Worm (Caenorhabditis elegans) whole organism, young adult: Measurements from ENCODE around the gene grd-3.

Source experiments
- B0261.1 ChIP-seq: sonication (generic microtip); optimal IDR thresholded peaks from 2 replicates; lab custom pipeline; 2016; ENCODE audit warnings: mild to moderate bottlenecking, missing genetic modification characterization, moderate library complexity, missing compliant biosample characterization
- B0336.3 ChIP-seq: fragments of 200-800 bp; sonication (Bioruptor generic); IDR thresholded peaks from 2 replicates; pipeline ENCODE4 v1.3.6; 2022; ENCODE audit warnings: missing genetic modification characterization, missing compliant biosample characterization
- D2030.7 ChIP-seq: fragments of 200-800 bp; sonication (Bioruptor generic); IDR thresholded peaks from 2 replicates; pipeline ENCODE4 v1.3.6; 2022; ENCODE audit warnings: missing genetic modification reagents, missing genetic modification characterization, missing compliant biosample characterization
- F22D6.2 ChIP-seq: sonication (generic microtip); optimal IDR thresholded peaks from 2 replicates; lab custom pipeline; 2016; ENCODE audit warnings: mild to moderate bottlenecking, missing genetic modification characterization, missing compliant biosample characterization
- F33H1.4 ChIP-seq: fragments of 200-800 bp; sonication (Bioruptor generic); IDR thresholded peaks from 2 replicates; pipeline ENCODE4 v1.3.6; 2022; ENCODE audit warnings: missing genetic modification reagents, missing genetic modification characterization, missing compliant biosample characterization
- F39B2.1 ChIP-seq: fragments of 200-800 bp; sonication (Bioruptor generic); IDR thresholded peaks from 2 replicates; pipeline ENCODE4 v1.3.6; 2022; ENCODE audit warnings: missing genetic modification reagents, missing genetic modification characterization, missing compliant biosample characterization
- F52B5.7 ChIP-seq: sonication (generic microtip); optimal IDR thresholded peaks from 2 replicates; lab custom pipeline; 2016; ENCODE audit warnings: mild to moderate bottlenecking, missing genetic modification characterization, missing compliant biosample characterization
- F57A8.1 ChIP-seq: fragments of 200-800 bp; sonication (Bioruptor generic); optimal IDR thresholded peaks from 2 replicates; lab custom pipeline; 2018; ENCODE audit warnings: mild to moderate bottlenecking, missing genetic modification characterization, moderate library complexity, missing compliant biosample characterization
- K12H6.12 ChIP-seq: fragments of 200-800 bp; sonication (Bioruptor generic); optimal IDR thresholded peaks from 2 replicates; lab custom pipeline; 2018; ENCODE audit warnings: mild to moderate bottlenecking, missing genetic modification characterization, missing compliant biosample characterization
- T26A5.8 ChIP-seq: sonication (generic microtip); optimal IDR thresholded peaks from 2 replicates; lab custom pipeline; 2016; ENCODE audit warnings: missing genetic modification characterization, missing compliant biosample characterization
- Y56A3A.18 ChIP-seq: fragments of 200-800 bp; sonication (Bioruptor generic); IDR thresholded peaks from 2 replicates; pipeline ENCODE4 v1.3.6; 2022; ENCODE audit warnings: missing genetic modification reagents, missing genetic modification characterization, missing compliant biosample characterization
- aptf-2 ChIP-seq: fragments of 200-800 bp; sonication (Bioruptor generic); conservative IDR thresholded peaks from 2 replicates; pipeline ENCODE4 v1.3.6; 2022; ENCODE audit warnings: missing genetic modification reagents, missing genetic modification characterization, missing compliant biosample characterization
- bed-2 ChIP-seq: fragments of 200-800 bp; sonication (Bioruptor generic); IDR thresholded peaks from 2 replicates; pipeline ENCODE4 v1.3.6; 2022; ENCODE audit warnings: missing genetic modification reagents, missing genetic modification characterization, missing compliant biosample characterization
- cebp-2 ChIP-seq: fragments of 200-800 bp; sonication (Bioruptor generic); IDR thresholded peaks from 2 replicates; pipeline ENCODE4 v1.3.6; 2022; ENCODE audit warnings: missing genetic modification characterization, missing compliant biosample characterization
- dpff-1 ChIP-seq: sonication (generic microtip); optimal IDR thresholded peaks from 2 replicates; lab custom pipeline; 2017; ENCODE audit warnings: mild to moderate bottlenecking, missing genetic modification characterization, missing compliant biosample characterization
- egrh-3 ChIP-seq: fragments of 200-800 bp; sonication (Bioruptor generic); IDR thresholded peaks from 2 replicates; pipeline ENCODE4 v1.3.6; 2022; ENCODE audit warnings: missing genetic modification reagents, missing genetic modification characterization, missing compliant biosample characterization
- ets-4 ChIP-seq: fragments of 200-800 bp; sonication (Bioruptor generic); optimal IDR thresholded peaks from 2 replicates; lab custom pipeline; 2018; ENCODE audit warnings: mild to moderate bottlenecking, missing genetic modification characterization, missing compliant biosample characterization
- hlh-12 ChIP-seq: sonication (generic microtip); optimal IDR thresholded peaks from 2 replicates; lab custom pipeline; 2016; ENCODE audit warnings: missing genetic modification characterization, missing compliant biosample characterization
- lag-1 ChIP-seq: fragments of 200-800 bp; sonication (Bioruptor generic); IDR thresholded peaks from 2 replicates; pipeline ENCODE4 v1.3.6; 2022; ENCODE audit warnings: missing genetic modification reagents, missing genetic modification characterization, missing compliant biosample characterization
- let-607 ChIP-seq, 2 experiments: fragments of 200-800 bp in 1 of 2; sonication (Bioruptor generic) in 1 of 2; sonication (generic microtip) in 1 of 2; optimal IDR thresholded peaks; 2 replicates each; lab custom pipeline; 2016 to 2018; ENCODE audit warnings: mild to moderate bottlenecking in 2 of 2, missing compliant biosample characterization in 2 of 2, missing genetic modification characterization in 2 of 2, moderate library complexity in 2 of 2, missing genotype in 1 of 2
- lsy-27 ChIP-seq: sonication (generic microtip); optimal IDR thresholded peaks from 2 replicates; lab custom pipeline; 2017; ENCODE audit warnings: missing genetic modification characterization, mild to moderate bottlenecking, missing compliant biosample characterization, antibody characterized with exemption, missing genotype, borderline replicate concordance; ENCODE audit not compliant: insufficient read depth
- mel-28 ChIP-seq: sonication (generic microtip); optimal IDR thresholded peaks from 2 replicates; lab custom pipeline; 2016; ENCODE audit warnings: borderline replicate concordance, mild to moderate bottlenecking, missing genetic modification characterization, missing compliant biosample characterization
- nhr-179 ChIP-seq: sonication (generic microtip); optimal IDR thresholded peaks from 2 replicates; lab custom pipeline; 2016; ENCODE audit warnings: mild to moderate bottlenecking, missing genetic modification characterization, missing compliant biosample characterization
- pha-4 ChIP-seq: fragments of 150-350 bp; sonication (generic microtip); optimal IDR thresholded peaks from 2 replicates; lab custom pipeline; 2014; ENCODE audit warnings: missing biosample characterization, missing genetic modification reagents, missing genetic modification characterization
- rcor-1 ChIP-seq: fragments of 200-800 bp; sonication (Bioruptor generic); IDR thresholded peaks from 2 replicates; pipeline ENCODE4 v1.3.6; 2022; ENCODE audit warnings: missing genetic modification reagents, missing genetic modification characterization, missing compliant biosample characterization
- repo-1 ChIP-seq: sonication (generic microtip); optimal IDR thresholded peaks from 2 replicates; lab custom pipeline; 2017; ENCODE audit warnings: mild to moderate bottlenecking, missing genetic modification characterization, missing compliant biosample characterization
- snpc-3.4 ChIP-seq: sonication (generic microtip); optimal IDR thresholded peaks from 2 replicates; lab custom pipeline; 2017; ENCODE audit warnings: missing genetic modification characterization, mild to moderate bottlenecking, missing compliant biosample characterization, antibody characterized with exemption, moderate library complexity, missing genotype, missing genetic modification reagents
- sptf-2 ChIP-seq: fragments of 200-800 bp; sonication (Bioruptor generic); optimal IDR thresholded peaks from 2 replicates; lab custom pipeline; 2018; ENCODE audit warnings: mild to moderate bottlenecking, missing genetic modification characterization, missing compliant biosample characterization
- tbp1 ChIP-seq: fragments of 200-800 bp; sonication (Bioruptor generic); optimal IDR thresholded peaks from 2 replicates; lab custom pipeline; 2018; ENCODE audit warnings: mild to moderate bottlenecking, missing genetic modification characterization, missing compliant biosample characterization
- xnd-1 ChIP-seq: sonication (generic microtip); optimal IDR thresholded peaks from 2 replicates; lab custom pipeline; 2016; ENCODE audit warnings: missing genotype, missing genetic modification reagents, missing genetic modification characterization, missing compliant biosample characterization
- ztf-25 ChIP-seq: fragments of 200-800 bp; sonication (Bioruptor generic); IDR thresholded peaks from 2 replicates; pipeline ENCODE4 v1.3.6; 2022; ENCODE audit warnings: missing genetic modification reagents, missing genetic modification characterization, missing compliant biosample characterization
- ztf-26 ChIP-seq: sonication (generic microtip); optimal IDR thresholded peaks from 2 replicates; lab custom pipeline; 2017; ENCODE audit warnings: missing genetic modification characterization, missing compliant biosample characterization
- ztf-28 ChIP-seq: fragments of 200-800 bp; sonication (Bioruptor generic); IDR thresholded peaks from 2 replicates; pipeline ENCODE4 v1.3.6; 2022; ENCODE audit warnings: missing genetic modification reagents, missing genetic modification characterization, missing compliant biosample characterization
- ztf-3 ChIP-seq: fragments of 200-800 bp; sonication (Bioruptor generic); optimal IDR thresholded peaks from 2 replicates; lab custom pipeline; 2018; ENCODE audit warnings: mild to moderate bottlenecking, missing genetic modification characterization, missing compliant biosample characterization

The grd-3 gene

DNA sequence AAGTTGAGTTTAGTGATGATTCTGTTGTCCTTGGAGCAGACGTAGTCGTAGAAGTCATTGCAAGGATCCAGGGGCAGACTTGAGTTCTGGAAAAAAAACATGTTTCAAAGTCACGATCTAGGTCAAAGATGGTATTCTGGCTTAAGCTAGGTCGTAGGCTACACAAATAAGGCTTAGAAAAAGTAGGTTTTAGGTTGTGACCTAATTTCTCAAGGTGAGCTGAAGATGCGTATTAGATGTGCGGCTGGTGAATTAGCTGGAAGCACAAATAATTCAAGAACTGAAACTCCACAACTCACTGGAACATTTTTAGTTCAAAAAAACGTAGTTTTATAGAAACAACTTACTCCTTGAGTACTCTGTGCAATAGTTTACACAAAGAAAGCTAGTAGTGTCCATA lies 4.6 kb downstream of the grd-3 start, which contains the start of gene F09D12.2:
Gene F09D12.2, minus strand, starts transcription at position 101 of the 400 bp plus-strand sequence.
- TF ChIP-seq F52B5.7 = no peak
- TF ChIP-seq B0261.1 (tag; lab: Kevin White, UChicago) = no peak
- TF ChIP-seq F33H1.4 (GFP tag; lab: Robert Waterston, UW) = no peak
- no peak for TF ChIP-seq Y56A3A.18 (GFP tag; lab: Robert Waterston, UW)
- TF ChIP-seq cebp-2 = no peak
- TF ChIP-seq nhr-179 (tag; lab: Kevin White, UChicago) = no peak
- TF ChIP-seq ztf-26 (tag; lab: Kevin White, UChicago) = no peak
- TF ChIP-seq F57A8.1 (GFP tag; lab: Kevin White, UChicago) = no peak
- no peak for TF ChIP-seq xnd-1 (tag; lab: Kevin White, UChicago)
- no peak for TF ChIP-seq dpff-1 (tag; lab: Kevin White, UChicago)
- no peak for TF ChIP-seq sptf-2
- TF ChIP-seq tbp1 (GFP tag; lab: Kevin White, UChicago) = no peak
- no peak for TF ChIP-seq snpc-3.4 (tag; lab: Kevin White, UChicago)
- TF ChIP-seq bed-2 = no peak
- TF ChIP-seq rcor-1 (GFP tag; lab: Robert Waterston, UW) = no peak
- TF ChIP-seq ztf-3 (GFP tag; lab: Kevin White, UChicago) = no peak
- TF ChIP-seq T26A5.8 (tag; lab: Kevin White, UChicago) = no peak

DNA sequence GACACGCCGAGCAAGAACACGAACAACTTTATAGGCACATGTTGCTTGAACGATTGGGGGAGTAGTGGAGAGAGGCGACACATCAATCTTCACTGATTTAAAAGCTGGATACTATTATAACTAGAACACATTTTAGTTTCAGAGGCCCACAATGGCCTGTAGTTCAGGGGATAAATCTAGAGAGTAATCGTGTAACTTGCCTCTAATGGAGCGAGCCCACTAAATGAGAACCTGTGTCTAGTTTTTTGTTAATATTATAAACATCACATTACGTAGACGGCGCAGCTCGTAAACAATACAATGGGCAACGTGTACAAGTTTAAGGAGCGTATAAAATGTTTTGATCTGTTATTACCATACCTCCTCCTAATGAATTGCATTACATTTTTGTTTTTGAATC lies 5.2 kb downstream of the grd-3 start, which contains the start of gene F58E2.5:
Gene F58E2.5, plus strand, starts transcription at position 301 of the 400 bp plus-strand sequence.
- TF ChIP-seq let-607 (tag; optimal IDR thresholded peaks at IDR 0.05; lab: Kevin White, UChicago) (no peak), ets-4 (GFP tag; lab: Kevin White, UChicago) (no peak), mel-28 (tag; lab: Kevin White, UChicago) (no peak), hlh-12 (no peak), F22D6.2 (tag; lab: Kevin White, UChicago) (no peak)
- TF ChIP-seq, all 124 proteins: peak for 0

DNA sequence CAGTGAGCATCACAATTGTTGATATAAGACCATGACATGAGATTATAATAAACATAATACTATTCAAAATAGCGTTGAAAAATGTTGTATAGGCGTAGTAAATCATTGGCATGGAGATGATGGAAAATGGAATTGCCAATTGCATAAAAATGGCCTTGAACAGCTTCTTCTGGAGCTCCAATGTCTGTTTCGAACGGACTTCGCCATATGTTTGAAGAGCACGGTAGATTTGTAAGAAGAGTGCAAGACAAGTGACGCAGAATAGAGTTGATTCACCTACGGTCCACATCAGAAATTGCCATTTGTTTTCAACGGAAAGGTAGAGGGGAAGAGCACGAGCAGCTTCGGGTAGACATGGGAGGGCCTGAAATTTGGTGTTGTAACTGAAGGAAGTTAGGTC lies 7.9 kb downstream of the grd-3 start:
- TF ChIP-seq lag-1 = no peak
- TF ChIP-seq B0336.3 (GFP tag; lab: Robert Waterston, UW) = no peak

DNA sequence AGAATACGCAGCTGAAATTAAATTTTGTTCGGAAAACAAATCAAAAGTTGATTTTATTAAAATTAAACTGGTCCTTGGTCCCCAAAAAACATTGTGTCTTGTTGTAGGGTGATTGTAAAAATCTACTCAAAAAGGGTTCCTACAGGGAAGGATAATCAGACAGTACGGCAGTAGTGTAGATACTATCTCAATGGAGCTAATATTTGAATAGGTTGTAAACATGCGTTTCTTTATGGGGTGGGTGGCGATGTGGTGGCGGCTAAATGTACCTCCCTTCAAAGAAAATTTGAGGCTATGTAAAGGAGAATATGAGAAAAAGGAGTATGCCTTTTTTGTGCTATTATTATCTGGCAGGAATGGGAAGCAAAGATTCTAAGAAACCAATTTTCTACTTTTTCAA lies 13.1 kb downstream of the grd-3 start:
- TF ChIP-seq F33H1.4 (GFP tag; lab: Robert Waterston, UW) = no peak
- TF ChIP-seq F39B2.1 (GFP tag; lab: Robert Waterston, UW) = no peak
- TF ChIP-seq D2030.7 (GFP tag; lab: Robert Waterston, UW) = no peak
- no peak for TF ChIP-seq repo-1 (tag; lab: Kevin White, UChicago)
- TF ChIP-seq K12H6.12 (tag; lab: Kevin White, UChicago) = no peak
- no peak for TF ChIP-seq F22D6.2 (tag; lab: Kevin White, UChicago)

DNA sequence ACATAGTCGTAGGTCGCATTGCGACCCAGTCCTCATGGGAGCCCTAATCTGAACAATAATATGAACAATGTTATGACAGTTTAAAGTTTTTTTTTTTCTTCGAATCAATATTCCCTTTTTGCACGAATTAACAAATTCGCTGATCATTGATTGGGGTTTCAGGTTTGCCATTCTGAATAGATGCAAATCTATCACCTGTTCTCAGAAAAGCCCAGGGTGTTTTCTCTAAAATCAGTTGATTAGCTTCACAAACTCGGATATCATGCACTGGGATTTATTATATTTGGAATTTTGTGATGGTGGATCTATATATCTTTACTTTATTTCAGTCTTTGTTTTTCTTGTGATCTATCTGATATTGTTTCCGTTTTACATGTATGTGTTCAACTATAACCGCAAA lies 13.9 kb downstream of the grd-3 start, which contains the start of gene srz-23:
Gene srz-23, plus strand, starts transcription at position 263 of the 400 bp plus-strand sequence.
- no peak for TF ChIP-seq ztf-25 (GFP tag; lab: Robert Waterston, UW)
- no peak for TF ChIP-seq ztf-28 (GFP tag; lab: Robert Waterston, UW)
- no peak for TF ChIP-seq aptf-2 (GFP tag; lab: Robert Waterston, UW)
- no peak for TF ChIP-seq egrh-3
- TF ChIP-seq pha-4 (tag; lab: Kevin White, UChicago) = no peak
- no peak for TF ChIP-seq cebp-2
- TF ChIP-seq sptf-2 = no peak
- TF ChIP-seq F57A8.1 (GFP tag; lab: Kevin White, UChicago) = no peak
- TF ChIP-seq lsy-27 (tag; lab: Kevin White, UChicago) = no peak
